Fruit fly (Drosophila melanogaster): Measurements from ENCODE around the gene Sirt1.

Sirt1 gene

dm6 chr2L:13191894-13192293 is 26.5 kb downstream of the Sirt1 start, which contains the start of the genes CG16974 and Edem2 (continued):
- TF ChIP-seq Oaz (GFP tag; IDR thresholded peaks at IDR 0.05) (0 out of 2 replicates have a peak, but pooled peaks have one; percentile 11), CG6689 (GFP tag; IDR thresholded peaks at IDR 0.05) (peak; percentile 79), mam (GFP tag; optimal IDR thresholded peaks at IDR 0.05) (peak; percentile 34), usp (GFP tag; optimal IDR thresholded peaks at IDR 0.05) (no peak), CG31224 (GFP tag; IDR thresholded peaks at IDR 0.05) (peak; percentile 72), HLH3B (GFP tag; IDR thresholded peaks at IDR 0.05) (peak; percentile 76), CG30020 (tag; optimal IDR thresholded peaks at IDR 0.05) (peak; percentile 66), ken (GFP tag; IDR thresholded peaks at IDR 0.05) (peak; percentile 79), trh (GFP tag; optimal IDR thresholded peaks at IDR 0.05) (peak; percentile 4), lov (optimal IDR thresholded peaks at IDR 0.05) (no peak), lov (GFP tag; IDR thresholded peaks at IDR 0.05) (no peak), CG9797 (GFP tag; optimal IDR thresholded peaks at IDR 0.05) (peak; percentile 96), ftz-f1 (GFP tag; optimal IDR thresholded peaks at IDR 0.05) (peak; percentile 39), vfl (GFP tag; optimal IDR thresholded peaks at IDR 0.05) (peak; percentile 70), slou (GFP tag; optimal IDR thresholded peaks at IDR 0.05) (peak; percentile 70), CG8478 (optimal IDR thresholded peaks at IDR 0.05) (no peak), Optix (GFP tag; IDR thresholded peaks at IDR 0.05) (peak; percentile 61; the same call in 1 of the 3 replicates), Usf (GFP tag; optimal IDR thresholded peaks at IDR 0.05) (peak; percentile 3), CG7372 (GFP tag; IDR thresholded peaks at IDR 0.05) (peak; percentile 44; the same call in 1 of the 2 replicates), lab (GFP tag; optimal IDR thresholded peaks at IDR 0.05) (no peak), CG18764 (GFP tag; optimal IDR thresholded peaks at IDR 0.05) (peak; percentile 74), pan (optimal IDR thresholded peaks at IDR 0.05) (no peak), pan (GFP tag; optimal IDR thresholded peaks at IDR 0.05 in 1 of 2, IDR thresholded peaks at IDR 0.05 in 1 of 2) (peak in 1 of 2 experiments; percentile 82), CG7357 (GFP tag; IDR thresholded peaks at IDR 0.05) (peak; percentile 46; the same call in 1 of the 3 replicates), Ada2b (GFP tag; IDR thresholded peaks at IDR 0.05) (peak; percentile 64), CG31388 (GFP tag; optimal IDR thresholded peaks at IDR 0.05) (peak; percentile 33), CG12744 (GFP tag; optimal IDR thresholded peaks at IDR 0.05) (no peak), CG10654 (GFP tag; optimal IDR thresholded peaks at IDR 0.05) (peak; percentile 73), bowl (GFP tag; IDR thresholded peaks at IDR 0.05) (no peak), Doc2 (GFP tag; IDR thresholded peaks at IDR 0.05) (no peak), CG2889 (GFP tag; IDR thresholded peaks at IDR 0.05) (peak; percentile 40; the same call in 1 of the 3 replicates), sd (tag; optimal IDR thresholded peaks at IDR 0.05) (no peak), chn (GFP tag; optimal IDR thresholded peaks at IDR 0.05) (peak; percentile 68), bab2 (GFP tag; optimal IDR thresholded peaks at IDR 0.05) (peak; percentile 44), CG3065 (GFP tag; optimal IDR thresholded peaks at IDR 0.05) (peak; percentile 53), CG2120 (GFP tag; optimal IDR thresholded peaks at IDR 0.05) (peak; percentile 80), CG17328 (GFP tag; IDR thresholded peaks at IDR 0.05) (peak; percentile 70), peb (GFP tag; IDR thresholded peaks at IDR 0.05) (peak; percentile 56), vvl (GFP tag; IDR thresholded peaks at IDR 0.05) (peak; percentile 86), CG30431 (GFP tag; optimal IDR thresholded peaks at IDR 0.05) (peak; percentile 4), CG2116 (GFP tag; optimal IDR thresholded peaks at IDR 0.05) (peak; percentile 74), CG5245 (GFP tag; optimal IDR thresholded peaks at IDR 0.05) (peak; percentile 51), so (GFP tag; IDR thresholded peaks at IDR 0.05) (peak; percentile 31; the same call in 1 of the 3 replicates), CG18011 (GFP tag; optimal IDR thresholded peaks at IDR 0.05) (peak; percentile 61), MESR4 (GFP tag; optimal IDR thresholded peaks at IDR 0.05) (peak; percentile 71), Camta (GFP tag; optimal IDR thresholded peaks at IDR 0.05) (peak; percentile 14), tgo (GFP tag; IDR thresholded peaks at IDR 0.05) (peak; percentile 81), CG8924 (tag; optimal IDR thresholded peaks at IDR 0.05) (peak; percentile 69), dmrt11E (tag; optimal IDR thresholded peaks at IDR 0.05) (peak; percentile 70), Xrp1 (GFP tag; IDR thresholded peaks at IDR 0.05) (peak; percentile 85), CG10462 (GFP tag; optimal IDR thresholded peaks at IDR 0.05) (peak; percentile 30), Dp (GFP tag; optimal IDR thresholded peaks at IDR 0.05) (peak; percentile 29), dpn (GFP tag; optimal IDR thresholded peaks at IDR 0.05) (peak; percentile 37 to 83)

Measured in whole organism, embryonic.